Fruit fly (Drosophila melanogaster): ENCODE data around the gene mgl.

The mgl gene

DNA sequence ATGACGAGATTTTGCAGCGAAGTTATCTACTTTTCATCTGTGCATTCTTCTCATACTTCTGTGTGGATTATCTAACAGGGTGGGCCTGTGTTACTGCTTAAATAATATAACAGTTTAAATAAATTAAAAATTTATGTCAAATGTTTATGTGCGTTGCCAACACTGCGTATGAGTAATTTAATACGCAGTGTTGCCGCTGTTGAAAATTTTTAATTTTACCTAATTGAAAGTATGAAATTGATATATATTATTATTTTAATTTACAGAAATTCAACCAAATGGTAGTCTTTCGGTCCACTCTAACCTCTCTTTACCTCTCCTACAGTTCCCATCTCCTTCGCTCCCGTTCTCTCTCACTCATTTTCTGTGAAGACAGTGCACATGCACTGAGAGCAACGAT, 33.8 kb downstream of the mgl start (continued):
- TF ChIP-seq wor (GFP tag; IDR thresholded peaks at IDR 0.05) (no peak), vnd (GFP tag; IDR thresholded peaks at IDR 0.05; ENCODE audit: partially characterized antibody) (no peak), wdn (GFP tag; IDR thresholded peaks at IDR 0.05) (no peak), fru (optimal IDR thresholded peaks at IDR 0.05) (no peak), ash1 (GFP tag; optimal IDR thresholded peaks at IDR 0.05) (no peak), CG13624 (GFP tag; optimal IDR thresholded peaks at IDR 0.05) (no peak), CG2678 (tag; optimal IDR thresholded peaks at IDR 0.05) (peak; percentile 12), CG17361 (GFP tag; IDR thresholded peaks at IDR 0.05) (0 out of 3 replicates have a peak, but pooled peaks have one; percentile 11), Bgb (GFP tag; IDR thresholded peaks at IDR 0.05; ENCODE audit: partially characterized antibody) (no peak), CG14014 (GFP tag; IDR thresholded peaks at IDR 0.05) (no peak), NfI (GFP tag; optimal IDR thresholded peaks at IDR 0.05) (no peak), nerfin-2 (GFP tag; IDR thresholded peaks at IDR 0.05; ENCODE audit: partially characterized antibody) (no peak), CG12155 (GFP tag; optimal IDR thresholded peaks at IDR 0.05) (no peak), Doc3 (GFP tag; IDR thresholded peaks at IDR 0.05; ENCODE audit: partially characterized antibody) (no peak), CG6813 (GFP tag; optimal IDR thresholded peaks at IDR 0.05) (no peak), CG11504 (tag; optimal IDR thresholded peaks at IDR 0.05) (peak; percentile 50), onecut (GFP tag; IDR thresholded peaks at IDR 0.05) (no peak), rib (GFP tag; IDR thresholded peaks at IDR 0.05) (no peak), CG13287 (GFP tag; IDR thresholded peaks at IDR 0.05; ENCODE audit: partially characterized antibody) (no peak), hbn (GFP tag; IDR thresholded peaks at IDR 0.05; ENCODE audit: partially characterized antibody) (no peak), toy (GFP tag; IDR thresholded peaks at IDR 0.05) (no peak), tin (GFP tag; optimal IDR thresholded peaks at IDR 0.05) (no peak), CG10979 (tag; optimal IDR thresholded peaks at IDR 0.05) (peak; percentile 10), Oli (tag; optimal IDR thresholded peaks at IDR 0.05) (peak; percentile 21), CG10654 (GFP tag; optimal IDR thresholded peaks at IDR 0.05) (no peak), nmo (GFP tag; optimal IDR thresholded peaks at IDR 0.05) (no peak), CG10209 (GFP tag; optimal IDR thresholded peaks at IDR 0.05) (no peak), Hr51 (GFP tag; optimal IDR thresholded peaks at IDR 0.05) (peak in 1 of 2 experiments; percentile 45), crp (GFP tag; optimal IDR thresholded peaks at IDR 0.05) (no peak), CG12942 (GFP tag; optimal IDR thresholded peaks at IDR 0.05) (no peak), Bteb2 (GFP tag; optimal IDR thresholded peaks at IDR 0.05) (no peak), CG6765 (GFP tag; optimal IDR thresholded peaks at IDR 0.05) (no peak), GATAe (GFP tag; conservative IDR thresholded peaks at IDR 0.05) (no peak), Usf (GFP tag; optimal IDR thresholded peaks at IDR 0.05) (no peak), sna (GFP tag; IDR thresholded peaks at IDR 0.05; ENCODE audit: partially characterized antibody) (no peak), Drgx (GFP tag; IDR thresholded peaks at IDR 0.05) (peak; percentile 73), Dp (GFP tag; optimal IDR thresholded peaks at IDR 0.05) (no peak), hkb (optimal IDR thresholded peaks at IDR 0.05) (no peak), hkb (GFP tag; IDR thresholded peaks at IDR 0.05) (no peak), sim (GFP tag; IDR thresholded peaks at IDR 0.05) (no peak), D19A (tag; optimal IDR thresholded peaks at IDR 0.05) (no peak), unpg (GFP tag; optimal IDR thresholded peaks at IDR 0.05) (peak; percentile 12), CG11093 (GFP tag; IDR thresholded peaks at IDR 0.05) (no peak), gsb-n (tag; optimal IDR thresholded peaks at IDR 0.05) (no peak), CG9932 (GFP tag; IDR thresholded peaks at IDR 0.05) (no peak), phol (tag; optimal IDR thresholded peaks at IDR 0.05) (peak; percentile 22), gfzf (GFP tag; optimal IDR thresholded peaks at IDR 0.05) (no peak), E2f2 (GFP tag; IDR thresholded peaks at IDR 0.05) (no peak), ind (GFP tag; optimal IDR thresholded peaks at IDR 0.05) (no peak), grau (tag; optimal IDR thresholded peaks at IDR 0.05) (peak; percentile 11), mld (GFP tag; IDR thresholded peaks at IDR 0.05; ENCODE audit: partially characterized antibody) (no peak)

All from whole organism, embryonic.